Fruit fly (Drosophila melanogaster) whole organism, embryonic: Measurements from ENCODE around the gene Zif.

Experiments
- Ada2b ChIP-seq: fragments of 200-800 bp; sonication (Bioruptor generic); IDR thresholded peaks from 2 replicates; pipeline ENCODE4 v1.3.6; 2022; ENCODE audit warnings: missing biosample characterization, missing genetic modification characterization
- Atf-2 ChIP-seq: fragments of 200-800 bp; sonication (Bioruptor generic); optimal IDR thresholded peaks from 2 replicates; lab custom pipeline; 2016; ENCODE audit warnings: missing biosample characterization, missing genetic modification characterization
- CG10366 ChIP-seq: fragments of 200-800 bp; sonication (Bioruptor generic); IDR thresholded peaks from 2 replicates; pipeline ENCODE4 v1.3.6; 2022; ENCODE audit warnings: missing biosample characterization, missing genetic modification characterization
- CG10462 ChIP-seq: fragments of 200-800 bp; sonication (Bioruptor generic); optimal IDR thresholded peaks from 2 replicates; lab custom pipeline; 2016; ENCODE audit warnings: missing biosample characterization, missing genetic modification characterization
- CG12299 ChIP-seq: fragments of 200-800 bp; sonication (Bioruptor generic); optimal IDR thresholded peaks from 2 replicates; lab custom pipeline; 2018; ENCODE audit warnings: missing biosample characterization, mild to moderate bottlenecking, missing genetic modification characterization
- CG12769 ChIP-seq: fragments of 200-800 bp; sonication (Bioruptor generic); optimal IDR thresholded peaks from 2 replicates; lab custom pipeline; 2019; ENCODE audit warnings: missing biosample characterization, mild to moderate bottlenecking, missing genetic modification characterization, moderate library complexity
- CG13894 ChIP-seq: fragments of 200-800 bp; sonication (Bioruptor generic); optimal IDR thresholded peaks from 3 replicates; lab custom pipeline; 2018; ENCODE audit warnings: missing biosample characterization, mild to moderate bottlenecking, missing genetic modification characterization, moderate library complexity
- CG18619 ChIP-seq: fragments of 200-800 bp; sonication (Bioruptor generic); optimal IDR thresholded peaks from 3 replicates; lab custom pipeline; 2017; ENCODE audit warnings: missing biosample characterization, mild to moderate bottlenecking, missing genetic modification characterization
- CG33213 ChIP-seq: fragments of 200-800 bp; sonication (Bioruptor generic); optimal IDR thresholded peaks from 3 replicates; lab custom pipeline; 2016; ENCODE audit warnings: missing biosample characterization, missing genetic modification characterization
- CG34422 ChIP-seq: fragments of 200-800 bp; sonication (Bioruptor generic); IDR thresholded peaks from 3 replicates; pipeline ENCODE4 v1.3.6; 2022; ENCODE audit warnings: missing biosample characterization, missing genetic modification characterization
- CG6813 ChIP-seq: fragments of 200-800 bp; sonication (Bioruptor generic); optimal IDR thresholded peaks from 2 replicates; lab custom pipeline; 2017; ENCODE audit warnings: missing biosample characterization, missing genetic modification characterization, mild to moderate bottlenecking, moderate library complexity, missing genetic modification reagents
- CG8290 ChIP-seq, 3 experiments: fragments of 200-800 bp; sonication (Bioruptor generic); optimal IDR thresholded peaks; 2 replicates each; lab custom pipeline; 2016 to 2019; ENCODE audit warnings: missing biosample characterization in 3 of 3, missing genetic modification characterization in 3 of 3, mild to moderate bottlenecking in 2 of 3, moderate library complexity in 1 of 3
- CG9797 ChIP-seq: fragments of 200-800 bp; sonication (Bioruptor generic); optimal IDR thresholded peaks from 3 replicates; lab custom pipeline; 2018; ENCODE audit warnings: missing biosample characterization, mild to moderate bottlenecking, missing genetic modification characterization
- CkIIα-i1 ChIP-seq: fragments of 200-800 bp; sonication (Bioruptor generic); IDR thresholded peaks from 2 replicates; pipeline ENCODE4 v1.3.6; 2022; ENCODE audit warnings: missing biosample characterization, missing genetic modification characterization
- CoRest ChIP-seq: fragments of 200-800 bp; sonication (Bioruptor generic); optimal IDR thresholded peaks from 3 replicates; lab custom pipeline; 2018; ENCODE audit warnings: missing biosample characterization, mild to moderate bottlenecking, missing genetic modification characterization, moderate library complexity
- Dp ChIP-seq: fragments of 200-800 bp; sonication (Bioruptor generic); optimal IDR thresholded peaks from 2 replicates; lab custom pipeline; 2018; ENCODE audit warnings: missing biosample characterization, mild to moderate bottlenecking, missing genetic modification characterization, moderate library complexity
- ERR ChIP-seq: fragments of 200-800 bp; sonication (Bioruptor generic); optimal IDR thresholded peaks from 2 replicates; lab custom pipeline; 2016; ENCODE audit warnings: missing biosample characterization, missing genetic modification characterization
- Ets65A ChIP-seq: fragments of 200-800 bp; sonication (Bioruptor generic); peaks from one replicate; lab custom pipeline; 2016; ENCODE audit warnings: missing biosample characterization, missing genetic modification characterization
- HHEX ChIP-seq: fragments of 200-800 bp; sonication (Bioruptor generic); optimal IDR thresholded peaks from 3 replicates; lab custom pipeline; 2017; ENCODE audit warnings: missing biosample characterization, mild to moderate bottlenecking, missing genetic modification characterization, missing genetic modification reagents
- Hr51 ChIP-seq, 2 experiments: fragments of 200-800 bp; sonication (Bioruptor generic); optimal IDR thresholded peaks; 2 replicates in 1 of 2; 3 replicates in 1 of 2; lab custom pipeline; 2016 to 2018; ENCODE audit warnings: missing biosample characterization in 2 of 2, missing genetic modification characterization in 2 of 2, mild to moderate bottlenecking in 1 of 2, moderate library complexity in 1 of 2
- Mrtf ChIP-seq: fragments of 200-800 bp; sonication (Bioruptor generic); IDR thresholded peaks from 3 replicates; pipeline ENCODE4 v1.3.6; 2022; ENCODE audit warnings: missing biosample characterization, missing genetic modification characterization
- NC2α ChIP-seq: fragments of 200-800 bp; sonication (Bioruptor generic); optimal IDR thresholded peaks from 2 replicates; lab custom pipeline; 2016; ENCODE audit warnings: missing biosample characterization, missing genetic modification characterization
- Sox102F ChIP-seq: fragments of 200-800 bp; sonication (Bioruptor generic); optimal IDR thresholded peaks from 2 replicates; lab custom pipeline; 2018; ENCODE audit warnings: missing biosample characterization, mild to moderate bottlenecking, missing genetic modification characterization, moderate library complexity
- Stat92E ChIP-seq, 3 experiments: fragments of >200 bp in 2 of 3; fragments of 200-800 bp in 1 of 3; sonication (Bioruptor generic) in 1 of 3; optimal IDR thresholded peaks; 2 replicates each; lab custom pipeline; 2017 to 2019; ENCODE audit warnings: missing biosample characterization in 3 of 3, missing genetic modification characterization in 3 of 3, mild to moderate bottlenecking in 1 of 3, moderate library complexity in 1 of 3
- YL-1 ChIP-seq: fragments of 200-800 bp; sonication (Bioruptor generic); optimal IDR thresholded peaks from 3 replicates; lab custom pipeline; 2017; ENCODE audit warnings: missing biosample characterization, mild to moderate bottlenecking, missing genetic modification characterization
- abd-A ChIP-seq: fragments of 200-800 bp; sonication (Bioruptor generic); optimal IDR thresholded peaks from 3 replicates; lab custom pipeline; 2019; ENCODE audit warnings: missing biosample characterization, mild to moderate bottlenecking, missing genetic modification characterization, moderate library complexity
- amos ChIP-seq: fragments of 200-800 bp; sonication (Bioruptor generic); IDR thresholded peaks from 2 replicates; pipeline ENCODE4 v1.3.6; 2022; ENCODE audit warnings: missing biosample characterization, missing genetic modification characterization; ENCODE audit not compliant: partially characterized antibody
- ato ChIP-seq: fragments of 200-800 bp; sonication (Bioruptor generic); IDR thresholded peaks from 2 replicates; pipeline ENCODE4 v1.3.6; 2022; ENCODE audit warnings: missing biosample characterization, missing genetic modification characterization; ENCODE audit not compliant: partially characterized antibody
- bigmax ChIP-seq: fragments of 200-800 bp; sonication (Bioruptor generic); optimal IDR thresholded peaks from 2 replicates; lab custom pipeline; 2018; ENCODE audit warnings: missing biosample characterization, mild to moderate bottlenecking, missing genetic modification characterization
- chif ChIP-seq, 2 experiments: fragments of 200-800 bp; sonication (Bioruptor generic); optimal IDR thresholded peaks; 3 replicates each; lab custom pipeline; 2016; ENCODE audit warnings: missing biosample characterization in 2 of 2, missing genetic modification characterization in 2 of 2
- cwo ChIP-seq: fragments of 200-800 bp; sonication (Bioruptor generic); optimal IDR thresholded peaks from 3 replicates; lab custom pipeline; 2017; ENCODE audit warnings: missing biosample characterization, missing genetic modification characterization, mild to moderate bottlenecking, moderate library complexity, missing genetic modification reagents
- eyg ChIP-seq: fragments of 200-800 bp; sonication (Bioruptor generic); optimal IDR thresholded peaks from 3 replicates; lab custom pipeline; 2016; ENCODE audit warnings: missing biosample characterization, missing genetic modification characterization
- gcm ChIP-seq: fragments of 200-800 bp; sonication (Bioruptor generic); optimal IDR thresholded peaks from 2 replicates; lab custom pipeline; 2019; ENCODE audit warnings: missing biosample characterization, mild to moderate bottlenecking, missing genetic modification characterization, moderate library complexity
- grn ChIP-seq: fragments of 200-800 bp; sonication (Bioruptor generic); optimal IDR thresholded peaks from 3 replicates; lab custom pipeline; 2017; ENCODE audit warnings: missing biosample characterization, missing genetic modification characterization
- gsb ChIP-seq: fragments of 200-800 bp; sonication (Bioruptor generic); IDR thresholded peaks from 2 replicates; pipeline ENCODE4 v1.3.6; 2022; ENCODE audit warnings: missing biosample characterization, missing genetic modification characterization
- ham ChIP-seq: fragments of 200-800 bp; sonication (Bioruptor generic); IDR thresholded peaks from 2 replicates; pipeline ENCODE4 v1.3.6; 2022; ENCODE audit warnings: missing biosample characterization, missing genetic modification characterization
- kni ChIP-seq: fragments of 200-800 bp; sonication (Bioruptor generic); optimal IDR thresholded peaks from 3 replicates; lab custom pipeline; 2017; ENCODE audit warnings: mild to moderate bottlenecking, missing biosample characterization, missing genetic modification reagents, missing genetic modification characterization
- mld ChIP-seq: fragments of 200-800 bp; sonication (Bioruptor generic); IDR thresholded peaks from 3 replicates; pipeline ENCODE4 v1.3.6; 2022; ENCODE audit warnings: missing biosample characterization, missing genetic modification characterization; ENCODE audit not compliant: partially characterized antibody
- nerfin-1 ChIP-seq: fragments of 200-800 bp; sonication (Bioruptor generic); optimal IDR thresholded peaks from 3 replicates; lab custom pipeline; 2019; ENCODE audit warnings: missing biosample characterization, mild to moderate bottlenecking, missing genetic modification characterization, moderate library complexity
- odd ChIP-seq: fragments of 200-800 bp; sonication (Bioruptor generic); optimal IDR thresholded peaks from 2 replicates; lab custom pipeline; 2017; ENCODE audit warnings: missing biosample characterization, mild to moderate bottlenecking, missing genetic modification characterization
- otp ChIP-seq: fragments of 200-800 bp; sonication (Bioruptor generic); IDR thresholded peaks from 3 replicates; pipeline ENCODE4, ENCODE4 v1.3.6; 2022; ENCODE audit warnings: missing biosample characterization, missing genetic modification characterization
- pita ChIP-seq: fragments of 200-800 bp; sonication (Bioruptor generic); optimal IDR thresholded peaks from 2 replicates; lab custom pipeline; 2017; ENCODE audit warnings: missing biosample characterization, mild to moderate bottlenecking, missing genetic modification characterization
- pros ChIP-seq: fragments of 200-800 bp; sonication (Bioruptor generic); optimal IDR thresholded peaks from 3 replicates; lab custom pipeline; 2019; ENCODE audit warnings: missing biosample characterization, mild to moderate bottlenecking, missing genetic modification characterization, moderate library complexity
- row ChIP-seq: fragments of 200-800 bp; sonication (Bioruptor generic); IDR thresholded peaks from 3 replicates; pipeline ENCODE4 v1.3.6; 2022; ENCODE audit warnings: missing biosample characterization, missing genetic modification characterization
- ssp ChIP-seq: fragments of 200-800 bp; sonication (Bioruptor generic); IDR thresholded peaks from 2 replicates; pipeline ENCODE4 v1.3.6; 2022; ENCODE audit warnings: missing biosample characterization, missing genetic modification characterization
- tgo ChIP-seq: fragments of 200-800 bp; sonication (Bioruptor generic); IDR thresholded peaks from 3 replicates; pipeline ENCODE4 v1.3.6; 2022; ENCODE audit warnings: missing biosample characterization, missing genetic modification characterization
- tx ChIP-seq: fragments of 200-800 bp; sonication (Bioruptor generic); optimal IDR thresholded peaks from 2 replicates; lab custom pipeline; 2016; ENCODE audit warnings: missing biosample characterization, missing genetic modification characterization
- zfh1 ChIP-seq: fragments of 200-800 bp; sonication (Bioruptor generic); IDR thresholded peaks from 3 replicates; pipeline ENCODE4 v1.3.6; 2022; ENCODE audit warnings: missing biosample characterization, missing genetic modification characterization

The Zif gene

DNA sequence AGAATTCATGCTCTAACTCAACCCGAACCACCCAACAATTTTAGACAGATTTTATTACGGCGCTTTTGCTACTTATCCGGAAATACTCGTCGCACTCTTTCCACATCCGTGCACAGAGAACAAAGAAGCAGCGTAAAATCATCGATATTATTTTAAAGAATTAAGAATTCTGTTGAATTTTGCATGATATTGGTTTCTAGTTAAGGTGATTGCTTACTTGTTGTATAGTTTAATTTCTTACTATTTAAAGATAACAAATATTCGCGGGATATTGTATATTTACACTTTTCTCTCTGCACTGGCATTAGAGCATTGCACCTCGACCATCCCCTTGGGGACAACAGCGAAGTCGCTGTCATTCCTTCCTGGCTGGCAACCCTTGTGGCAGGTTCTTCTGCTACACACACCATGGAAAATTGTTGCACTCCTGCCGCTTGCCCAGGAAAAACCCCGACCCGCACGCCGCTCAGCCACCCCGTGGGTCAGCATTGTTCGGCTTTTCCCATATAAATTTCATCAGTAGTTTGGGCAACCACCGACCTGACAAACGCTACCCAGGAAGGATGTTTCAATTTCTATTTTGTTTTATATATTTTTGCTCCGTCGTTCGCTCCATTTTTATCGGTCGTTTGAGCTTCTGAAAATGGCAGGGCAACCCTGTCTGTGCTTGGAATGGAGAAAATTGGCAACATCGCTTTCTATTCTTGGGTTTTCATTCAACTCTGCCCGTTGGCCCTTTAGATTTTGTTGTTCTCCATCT, 29.1 kb upstream of the Zif start (continued):
- TF ChIP-seq Mrtf (GFP tag; lab: Robert Waterston, UW): no peak
- TF ChIP-seq eyg (GFP tag; lab: Kevin White, UChicago): peak; percentile 12
- peak; percentile 73 for TF ChIP-seq zfh1
- peak; percentile 50 for TF ChIP-seq CoRest (tag; lab: Kevin White, UChicago)
- TF ChIP-seq cwo: peak; percentile 54
- TF ChIP-seq CkIIα-i1 (GFP tag; lab: Robert Waterston, UW): no peak
- TF ChIP-seq CG10366: peak; percentile 58; the same call in 1 of the 2 replicates
- peak; percentile 83 for TF ChIP-seq row (GFP tag; lab: Robert Waterston, UW)
- TF ChIP-seq CG10462 (GFP tag; lab: Kevin White, UChicago): peak; percentile 37
- TF ChIP-seq tx (GFP tag; lab: Kevin White, UChicago): no peak
- peak; percentile 27 for TF ChIP-seq gcm (GFP tag; lab: Kevin White, UChicago)
- no peak for TF ChIP-seq CG33213 (GFP tag; lab: Kevin White, UChicago)
- no peak for TF ChIP-seq NC2α (GFP tag; lab: Kevin White, UChicago)
- peak; percentile 43; the same call in 1 of the 2 replicates for TF ChIP-seq ssp (GFP tag; lab: Robert Waterston, UW)
- TF ChIP-seq ham: no peak
- TF ChIP-seq ato (GFP tag; lab: Robert Waterston, UW): no peak
- TF ChIP-seq mld: no peak
- peak; percentile 41 for TF ChIP-seq CG13894 (tag; lab: Kevin White, UChicago)
- peak; percentile 92 for TF ChIP-seq pros
- peak; percentile 80 for TF ChIP-seq Sox102F (GFP tag; lab: Kevin White, UChicago)
- TF ChIP-seq grn (GFP tag; lab: Kevin White, UChicago): no peak
- TF ChIP-seq CG12769 (tag; lab: Kevin White, UChicago): peak; percentile 59
- TF ChIP-seq tgo (GFP tag; lab: Robert Waterston, UW): peak; percentile 74
- no peak for TF ChIP-seq Dp (GFP tag; lab: Kevin White, UChicago)
- peak; percentile 76; the same call in 2 of the 3 replicates for TF ChIP-seq CG34422
- no peak for TF ChIP-seq ERR (GFP tag; lab: Kevin White, UChicago)
- no peak for TF ChIP-seq YL-1 (GFP tag; lab: Kevin White, UChicago)
- no peak for TF ChIP-seq pita (GFP tag; lab: Kevin White, UChicago)
- no peak for TF ChIP-seq CG9797
- peak; percentile 58 for TF ChIP-seq CG6813 (GFP tag; lab: Kevin White, UChicago)
- TF ChIP-seq CG8290 (GFP tag; optimal IDR thresholded peaks at IDR 0.05; lab: Kevin White, UChicago): no peak
- TF ChIP-seq CG8290 (tag; optimal IDR thresholded peaks at IDR 0.05; lab: Kevin White, UChicago): peak in 1 of 2 experiments; percentile 41
- TF ChIP-seq amos (GFP tag; lab: Robert Waterston, UW): no peak
- TF ChIP-seq Hr51 (GFP tag; optimal IDR thresholded peaks at IDR 0.05; lab: Kevin White, UChicago): peak; percentile 14 to 77
- TF ChIP-seq nerfin-1: peak; percentile 89
- peak; percentile 69 for TF ChIP-seq kni (GFP tag; lab: Kevin White, UChicago)
- no peak for TF ChIP-seq CG12299 (tag; lab: Kevin White, UChicago)
- peak; percentile 47 for TF ChIP-seq CG18619
- peak; percentile 21; the same call in 1 of the 3 replicates for TF ChIP-seq otp (GFP tag; lab: Robert Waterston, UW)
- peak; percentile 59 for TF ChIP-seq HHEX (GFP tag; lab: Kevin White, UChicago)
- peak; percentile 89 for TF ChIP-seq abd-A (tag; lab: Kevin White, UChicago)
- TF ChIP-seq gsb (GFP tag; lab: Robert Waterston, UW): no peak
- TF ChIP-seq chif (GFP tag; optimal IDR thresholded peaks at IDR 0.05; lab: Kevin White, UChicago): peak; percentile 44 to 54
- TF ChIP-seq Ada2b (GFP tag; lab: Robert Waterston, UW): peak; percentile 73
- peak; percentile 78 for TF ChIP-seq Ets65A
- TF ChIP-seq bigmax (GFP tag; lab: Kevin White, UChicago): no peak
- TF ChIP-seq Atf-2 (GFP tag; lab: Kevin White, UChicago): peak; percentile 50
- TF ChIP-seq odd (GFP tag; lab: Kevin White, UChicago): peak; percentile 29
- TF ChIP-seq Stat92E (GFP tag; optimal IDR thresholded peaks at IDR 0.05; lab: Kevin White, UChicago): no peak
